Worm (Caenorhabditis elegans): ENCODE data around the gene cand-1.

DNA sequence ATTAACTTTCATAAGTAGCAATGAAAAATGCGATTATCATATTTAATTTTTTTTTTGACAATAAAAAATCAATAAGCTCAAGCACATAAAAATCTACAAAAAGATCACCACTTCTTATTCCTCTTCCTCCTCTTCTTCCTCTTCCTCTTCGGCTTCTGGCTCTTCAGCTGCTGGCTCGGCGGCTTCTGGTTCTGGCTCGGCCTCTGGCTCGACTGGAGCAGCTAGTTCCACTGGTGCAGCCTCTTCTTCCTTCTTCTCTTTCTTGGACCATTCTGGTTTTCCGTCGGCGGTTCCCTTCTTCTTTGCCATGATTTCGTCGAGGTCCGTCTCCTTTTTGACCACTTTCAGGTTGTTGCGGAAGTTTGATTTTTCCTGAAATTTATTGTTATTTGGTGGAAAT is 31.0 kb downstream of the cand-1 start:
- TF ChIP-seq unc-39 (tag; optimal IDR thresholded peaks at IDR 0.05) (no peak), mbf-1 (tag; optimal IDR thresholded peaks at IDR 0.05) (no peak), ztf-4 (tag; optimal IDR thresholded peaks at IDR 0.05) (no peak), fos-1 (tag; optimal IDR thresholded peaks at IDR 0.05) (no peak), nhr-237 (tag; optimal IDR thresholded peaks at IDR 0.05) (no peak), nhr-25 (tag; optimal IDR thresholded peaks at IDR 0.05) (no peak), ama-1 (optimal IDR thresholded peaks at IDR 0.05) (no peak), nhr-11 (tag; optimal IDR thresholded peaks at IDR 0.05) (no peak), ceh-82 (tag; optimal IDR thresholded peaks at IDR 0.05) (no peak)
